Fruit fly (Drosophila melanogaster): ENCODE results near the gene CG1468.

DNA sequence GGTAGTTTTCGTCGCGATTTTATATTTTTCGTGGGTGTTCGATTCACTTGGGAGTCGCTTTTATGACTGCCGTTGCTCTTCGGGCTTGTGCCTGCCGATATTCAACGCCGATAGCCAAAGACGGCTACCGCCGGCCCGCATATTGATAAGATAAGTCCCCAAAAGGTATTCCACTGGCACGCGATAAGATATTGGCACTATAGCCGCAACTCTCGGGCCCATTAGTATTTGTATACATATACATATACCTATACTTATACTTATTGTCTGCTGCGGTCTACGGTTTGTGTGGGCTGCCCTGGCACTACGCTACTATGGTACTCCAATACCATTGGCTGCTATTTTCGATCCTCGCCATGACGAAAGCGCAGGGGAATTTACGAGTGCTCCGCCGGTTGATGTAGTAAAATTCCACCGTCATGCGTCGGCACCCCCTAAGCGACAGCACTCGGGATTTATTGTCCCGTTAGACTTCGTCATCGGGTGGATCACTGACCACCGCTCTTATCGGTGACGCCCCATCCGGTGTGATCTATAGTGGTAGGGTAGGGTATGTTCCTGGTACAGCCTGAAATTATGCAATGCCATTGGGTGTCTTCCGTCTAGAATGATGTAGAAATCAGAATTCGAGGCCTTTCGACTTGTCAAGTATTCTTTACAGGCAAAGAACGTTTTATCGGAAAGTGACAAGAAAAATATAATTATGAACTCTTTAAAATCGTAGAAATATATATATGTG, 9.5 kb upstream of the CG1468 start, which contains the start of gene CG45060:
- TF ChIP-seq Dll (optimal IDR thresholded peaks at IDR 0.05) = no peak
- no peak for TF ChIP-seq psq (optimal IDR thresholded peaks at IDR 0.05)
- no peak for TF ChIP-seq CG8478 (optimal IDR thresholded peaks at IDR 0.05)
- no peak for TF ChIP-seq EcR (GFP tag; optimal IDR thresholded peaks at IDR 0.05)
- no peak for TF ChIP-seq pan (optimal IDR thresholded peaks at IDR 0.05)
- TF ChIP-seq usp (GFP tag; optimal IDR thresholded peaks at IDR 0.05) = no peak

All from whole organism.